Worm (Caenorhabditis elegans): ENCODE results near the gene idi-1.

idi-1 gene

DNA sequence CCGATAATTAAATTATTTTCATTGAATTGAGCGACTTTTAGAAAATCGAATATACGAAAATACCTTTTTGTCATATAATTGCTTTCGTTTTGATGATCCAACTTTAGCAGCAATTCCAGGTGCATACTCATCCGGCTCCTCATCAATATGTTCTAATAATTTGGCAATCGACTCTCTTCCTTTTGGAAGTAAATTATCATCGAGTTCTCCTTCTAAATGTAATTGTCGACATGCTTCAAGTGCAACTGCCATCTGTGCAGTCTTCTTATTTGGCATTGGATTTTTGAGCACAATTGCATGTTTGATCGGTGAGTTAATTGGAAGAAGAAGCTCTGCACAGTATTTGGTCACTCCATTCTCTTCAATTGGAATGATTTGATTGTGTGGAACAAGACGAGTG, 14.3 kb upstream of the idi-1 start:
- TF ChIP-seq snpc-4 (tag; optimal IDR thresholded peaks at IDR 0.05) (no peak), ama-1 (optimal IDR thresholded peaks at IDR 0.05) (no peak), nhr-23 (tag; optimal IDR thresholded peaks at IDR 0.05) (no peak), nhr-21 (tag; optimal IDR thresholded peaks at IDR 0.05) (no peak), nhr-6 (tag; optimal IDR thresholded peaks at IDR 0.05) (no peak), ZK546.5 (tag; optimal IDR thresholded peaks at IDR 0.05) (no peak), egl-27 (tag; optimal IDR thresholded peaks at IDR 0.05) (no peak)

- no peak for TF ChIP-seq unc-55 (GFP tag; optimal IDR thresholded peaks at IDR 0.05)
- TF ChIP-seq mdl-1 (tag; optimal IDR thresholded peaks at IDR 0.05), result no peak
- no peak for TF ChIP-seq R02D3.7 (tag; optimal IDR thresholded peaks at IDR 0.05)
- no peak for TF ChIP-seq nhr-129 (tag; optimal IDR thresholded peaks at IDR 0.05)
- no peak for TF ChIP-seq nhr-77 (tag; optimal IDR thresholded peaks at IDR 0.05)
- TF ChIP-seq mab-5 (tag; optimal IDR thresholded peaks at IDR 0.05), result no peak
- no peak for TF ChIP-seq C34F6.9 (tag; optimal IDR thresholded peaks at IDR 0.05)
- TF ChIP-seq nhr-12 (tag; optimal IDR thresholded peaks at IDR 0.05), result no peak
- no peak for TF ChIP-seq nhr-21 (tag; optimal IDR thresholded peaks at IDR 0.05)
- no peak for TF ChIP-seq nhr-11 (tag; optimal IDR thresholded peaks at IDR 0.05)
- no peak for TF ChIP-seq gmeb-1 (tag; optimal IDR thresholded peaks at IDR 0.05)
- TF ChIP-seq nhr-237 (tag; optimal IDR thresholded peaks at IDR 0.05), result no peak
- no peak for TF ChIP-seq ZK546.5 (tag; optimal IDR thresholded peaks at IDR 0.05)
- TF ChIP-seq blmp-1 (tag; optimal IDR thresholded peaks at IDR 0.05; ENCODE audit: insufficient read depth), result no peak
- TF ChIP-seq sem-4 (tag; optimal IDR thresholded peaks at IDR 0.05), result no peak
Measured at ce11 chrIII:8080165-8080738, 11.3 kb upstream of the idi-1 start, which contains the start of the genes dcr-1 and apc-2. dcr-1 (minus strand) TSS chrIII:8080281. apc-2 (plus strand) TSS chrIII:8080629.

ce11 chrIII:8085355-8085754, 6.2 kb upstream of the idi-1 start, which contains the start of the genes K06H7.7 and grp-1:
K06H7.7 (minus strand) TSS chrIII:8085475.
grp-1 (plus strand) TSS chrIII:8085705.
- TF ChIP-seq ztf-11 (tag; optimal IDR thresholded peaks at IDR 0.05) (no peak), mab-5 (tag; optimal IDR thresholded peaks at IDR 0.05) (no peak), lin-39 (tag; optimal IDR thresholded peaks at IDR 0.05) (no peak), zag-1 (tag; optimal IDR thresholded peaks at IDR 0.05) (peak; percentile 11), sem-4 (tag; optimal IDR thresholded peaks at IDR 0.05) (no peak), egl-27 (tag; optimal IDR thresholded peaks at IDR 0.05) (no peak), nhr-10 (tag; optimal IDR thresholded peaks at IDR 0.05) (no peak), dmd-4 (tag; optimal IDR thresholded peaks at IDR 0.05) (no peak), aly-2 (tag; optimal IDR thresholded peaks at IDR 0.05) (no peak), lsy-2 (tag; optimal IDR thresholded peaks at IDR 0.05) (peak; percentile 96 to 99), mdl-1 (tag; optimal IDR thresholded peaks at IDR 0.05) (no peak), nhr-11 (tag; optimal IDR thresholded peaks at IDR 0.05) (no peak), nhr-21 (tag; optimal IDR thresholded peaks at IDR 0.05) (peak; percentile 13), F13H6.1 (tag; optimal IDR thresholded peaks at IDR 0.05) (no peak), C34F6.9 (tag; optimal IDR thresholded peaks at IDR 0.05) (peak; percentile 84), nhr-237 (tag; optimal IDR thresholded peaks at IDR 0.05) (no peak), crh-2 (tag; optimal IDR thresholded peaks at IDR 0.05) (peak; percentile 35), Y55F3AM.14 (GFP tag; optimal IDR thresholded peaks at IDR 0.05) (no peak), nhr-129 (tag; optimal IDR thresholded peaks at IDR 0.05) (peak; percentile 63), alr-1 (tag; optimal IDR thresholded peaks at IDR 0.05) (no peak), ceh-16 (tag; optimal IDR thresholded peaks at IDR 0.05) (no peak), ama-1 (optimal IDR thresholded peaks at IDR 0.05) (no peak), nhr-77 (tag; optimal IDR thresholded peaks at IDR 0.05) (no peak), sma-9 (GFP tag; optimal IDR thresholded peaks at IDR 0.05) (peak; percentile 45), sma-9 (tag; optimal IDR thresholded peaks at IDR 0.05) (no peak), gmeb-1 (tag; optimal IDR thresholded peaks at IDR 0.05) (peak; percentile 74), unc-55 (GFP tag; optimal IDR thresholded peaks at IDR 0.05) (peak; percentile 87), unc-62 (GFP tag; optimal IDR thresholded peaks at IDR 0.05) (no peak), fos-1 (tag; optimal IDR thresholded peaks at IDR 0.05) (peak; percentile 27), sma-3 (GFP tag; optimal IDR thresholded peaks at IDR 0.05) (peak; percentile 37), nhr-6 (tag; optimal IDR thresholded peaks at IDR 0.05) (no peak), nhr-12 (tag; optimal IDR thresholded peaks at IDR 0.05) (no peak), ZK546.5 (tag; optimal IDR thresholded peaks at IDR 0.05) (no peak), mbf-1 (tag; optimal IDR thresholded peaks at IDR 0.05) (no peak), nhr-25 (tag; optimal IDR thresholded peaks at IDR 0.05) (peak; percentile 46), peb-1 (tag; optimal IDR thresholded peaks at IDR 0.05) (no peak), skn-1 (tag; optimal IDR thresholded peaks at IDR 0.05) (no peak), ztf-4 (tag; optimal IDR thresholded peaks at IDR 0.05) (no peak), blmp-1 (tag; optimal IDR thresholded peaks at IDR 0.05; ENCODE audit: insufficient read depth) (no peak), snpc-4 (tag; optimal IDR thresholded peaks at IDR 0.05) (peak; percentile 16), R02D3.7 (tag; optimal IDR thresholded peaks at IDR 0.05) (no peak), elt-1 (tag; optimal IDR thresholded peaks at IDR 0.05) (no peak)
